Worm (Caenorhabditis elegans): ENCODE results near the gene C44C10.11.

DNA sequence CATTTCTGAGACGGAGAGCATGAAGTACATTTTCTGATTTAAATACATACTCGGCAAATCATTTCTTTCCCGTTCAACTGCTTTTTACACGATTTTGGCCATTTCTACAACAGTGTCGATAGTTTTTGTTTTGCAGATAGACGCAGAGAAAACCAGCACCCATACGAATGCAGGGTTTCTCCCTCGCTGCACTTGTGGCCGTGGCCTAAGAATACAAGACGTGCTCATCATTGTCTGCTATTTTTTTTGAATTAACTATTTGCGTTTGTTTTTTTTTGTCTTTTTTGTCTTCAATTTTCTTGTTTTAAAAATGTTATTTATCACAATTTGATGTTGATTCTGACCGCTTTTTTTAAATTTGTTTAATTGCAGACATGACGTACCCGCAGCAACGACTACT, 17.1 kb downstream of the C44C10.11 start, which contains the start of gene smcl-1:
- TF ChIP-seq unc-62 (GFP tag; optimal IDR thresholded peaks at IDR 0.05) = no peak
- no peak for TF ChIP-seq dox-1 (GFP tag; IDR thresholded peaks at IDR 0.05)
- TF ChIP-seq lag-1 (GFP tag; IDR thresholded peaks at IDR 0.05) = no peak
- no peak for TF ChIP-seq Y56A3A.18 (GFP tag; IDR thresholded peaks at IDR 0.05)
- TF ChIP-seq ccch-3 (GFP tag; optimal IDR thresholded peaks at IDR 0.05) = no peak
- no peak for TF ChIP-seq ztf-6 (GFP tag; IDR thresholded peaks at IDR 0.05)
- TF ChIP-seq ztf-28 (GFP tag; IDR thresholded peaks at IDR 0.05) = no peak
- no peak for TF ChIP-seq ceh-40 (GFP tag; IDR thresholded peaks at IDR 0.05)
- TF ChIP-seq F22D6.2 (tag; optimal IDR thresholded peaks at IDR 0.05) = no peak
- TF ChIP-seq nfya-1 (tag; optimal IDR thresholded peaks at IDR 0.05; ENCODE audit: borderline replicate concordance, insufficient read depth) = no peak
- no peak for TF ChIP-seq somi-1 (GFP tag; optimal IDR thresholded peaks at IDR 0.05)
- TF ChIP-seq ama-1 (optimal IDR thresholded peaks at IDR 0.05) = no peak
- no peak for TF ChIP-seq ama-1 (GFP tag; optimal IDR thresholded peaks at IDR 0.05)

Data from whole organism, young adult.